Worm (Caenorhabditis elegans) whole organism, young adult: Measurements from ENCODE around the gene set-1.

Source experiments
- ama-1 ChIP-seq, 3 experiments: fragments of 150-350 bp in 1 of 3; sonication (generic microtip) in 2 of 3; optimal IDR thresholded peaks; 2 replicates each; lab custom pipeline; 2014 to 2018; ENCODE audit warnings: missing biosample characterization in 2 of 3, missing genetic modification characterization in 2 of 3, missing genetic modification reagents in 2 of 3
- egl-18 ChIP-seq: fragments of 200-800 bp; sonication (Bioruptor generic); IDR thresholded peaks from 2 replicates; pipeline ENCODE4 v1.3.6; 2022; ENCODE audit warnings: missing genetic modification reagents, missing genetic modification characterization, missing compliant biosample characterization
- let-607 ChIP-seq, 2 experiments: fragments of 200-800 bp in 1 of 2; sonication (Bioruptor generic) in 1 of 2; sonication (generic microtip) in 1 of 2; optimal IDR thresholded peaks; 2 replicates each; lab custom pipeline; 2016 to 2018; ENCODE audit warnings: mild to moderate bottlenecking in 2 of 2, missing compliant biosample characterization in 2 of 2, missing genetic modification characterization in 2 of 2, moderate library complexity in 2 of 2, missing genotype in 1 of 2
- lin-54 ChIP-seq: fragments of 200-800 bp; sonication (Bioruptor generic); optimal IDR thresholded peaks from 2 replicates; lab custom pipeline; 2018; ENCODE audit warnings: mild to moderate bottlenecking, missing genetic modification characterization, missing compliant biosample characterization
- mel-28 ChIP-seq: sonication (generic microtip); optimal IDR thresholded peaks from 2 replicates; lab custom pipeline; 2016; ENCODE audit warnings: borderline replicate concordance, mild to moderate bottlenecking, missing genetic modification characterization, missing compliant biosample characterization
- nhr-80 ChIP-seq: sonication (generic microtip); optimal IDR thresholded peaks from 2 replicates; lab custom pipeline; 2016; ENCODE audit warnings: missing genetic modification characterization, missing compliant biosample characterization
- unc-62 ChIP-seq: fragments of 150-350 bp; optimal IDR thresholded peaks from 2 replicates; lab custom pipeline; 2014; ENCODE audit warnings: missing biosample characterization, missing genetic modification reagents, missing genetic modification characterization

DNA sequence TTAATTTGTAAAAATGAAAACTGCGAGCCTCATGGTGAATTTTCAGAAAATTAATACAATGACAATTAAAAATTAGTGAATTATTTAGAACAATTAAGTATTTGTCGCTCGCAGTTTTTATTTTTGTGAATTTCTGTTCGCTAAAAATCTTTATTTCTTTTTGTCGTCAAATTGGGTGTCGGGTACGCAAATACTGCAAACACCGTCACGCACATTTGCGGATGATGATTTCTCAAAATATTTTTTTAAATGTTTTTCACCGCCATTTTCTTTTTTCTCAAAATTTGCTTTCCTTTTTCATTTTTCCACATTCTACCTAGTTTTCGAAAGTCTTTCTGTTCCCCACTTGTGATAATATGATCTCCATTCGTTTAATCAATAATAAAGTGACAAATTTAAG is 36.7 kb upstream of the set-1 start:
- TF ChIP-seq let-607 (tag; optimal IDR thresholded peaks at IDR 0.05; lab: Kevin White, UChicago) (no peak), egl-18 (no peak), nhr-80 (tag; lab: Kevin White, UChicago) (no peak), unc-62 (GFP tag; lab: Kevin White, UChicago) (no peak), ama-1 (optimal IDR thresholded peaks at IDR 0.05; lab: Kevin White, UChicago) (no peak), ama-1 (GFP tag; optimal IDR thresholded peaks at IDR 0.05; lab: Kevin White, UChicago) (no peak), lin-54 (peak; percentile 51), mel-28 (no peak)
